Worm (Caenorhabditis elegans) whole organism, L2 larva: ENCODE results near the gene R08C7.11.

Source experiments
- C34F6.9 ChIP-seq: fragments of 150-350 bp; optimal IDR thresholded peaks from 2 replicates; lab custom pipeline; 2014; ENCODE audit warnings: missing biosample characterization, missing genetic modification characterization
- R02D3.7 ChIP-seq: fragments of 150-350 bp; optimal IDR thresholded peaks from 2 replicates; lab custom pipeline; 2014; ENCODE audit warnings: missing biosample characterization, missing genetic modification characterization
- Y55F3AM.14 ChIP-seq: fragments of 200-800 bp; sonication (Bioruptor generic); optimal IDR thresholded peaks from 2 replicates; lab custom pipeline; 2018; ENCODE audit warnings: mild to moderate bottlenecking, missing genetic modification characterization, missing compliant biosample characterization
- ZK546.5 ChIP-seq: sonication (generic microtip); optimal IDR thresholded peaks from 2 replicates; lab custom pipeline; 2017; ENCODE audit warnings: missing biosample characterization, missing genetic modification characterization
- alr-1 ChIP-seq: fragments of 150-350 bp; optimal IDR thresholded peaks from 2 replicates; lab custom pipeline; 2014; ENCODE audit warnings: missing biosample characterization, missing genetic modification characterization
- ama-1 ChIP-seq: fragments of 150-350 bp; optimal IDR thresholded peaks from 2 replicates; lab custom pipeline; 2018; ENCODE audit warnings: inconsistent platforms
- ceh-82 ChIP-seq: fragments of 150-350 bp; optimal IDR thresholded peaks from 2 replicates; lab custom pipeline; 2014; ENCODE audit warnings: missing biosample characterization, missing genetic modification characterization
- crh-2 ChIP-seq: sonication (generic microtip); optimal IDR thresholded peaks from 2 replicates; lab custom pipeline; 2017; ENCODE audit warnings: missing biosample characterization, missing genetic modification characterization
- egl-27 ChIP-seq: sonication (generic microtip); optimal IDR thresholded peaks from 3 replicates; lab custom pipeline; 2017; ENCODE audit warnings: missing biosample characterization, missing genetic modification reagents, missing genetic modification characterization
- elt-3 ChIP-seq: sonication (generic microtip); optimal IDR thresholded peaks from 2 replicates; lab custom pipeline; 2017; ENCODE audit warnings: missing biosample characterization, missing genetic modification characterization
- gmeb-1 ChIP-seq: fragments of 150-350 bp; optimal IDR thresholded peaks from 2 replicates; lab custom pipeline; 2014; ENCODE audit warnings: missing biosample characterization, missing genetic modification characterization
- lin-39 ChIP-seq: fragments of 150-350 bp; optimal IDR thresholded peaks from 2 replicates; lab custom pipeline; 2014; ENCODE audit warnings: missing biosample characterization, missing genetic modification reagents, missing genetic modification characterization
- lsy-2 ChIP-seq, 2 experiments: fragments of 150-350 bp in 1 of 2; sonication (generic microtip) in 1 of 2; optimal IDR thresholded peaks; 2 replicates each; lab custom pipeline; 2014 to 2017; ENCODE audit warnings: missing biosample characterization in 2 of 2, missing genetic modification characterization in 2 of 2
- mab-5 ChIP-seq: fragments of 150-350 bp; optimal IDR thresholded peaks from 2 replicates; lab custom pipeline; 2014; ENCODE audit warnings: missing biosample characterization, missing genetic modification characterization
- mdl-1 ChIP-seq, 2 experiments: fragments of 150-350 bp in 1 of 2; sonication (generic microtip) in 1 of 2; optimal IDR thresholded peaks; 2 replicates each; lab custom pipeline; 2017; ENCODE audit warnings: missing biosample characterization in 2 of 2, missing genetic modification characterization in 2 of 2
- nhr-10 ChIP-seq: sonication (generic microtip); optimal IDR thresholded peaks from 2 replicates; lab custom pipeline; 2017; ENCODE audit warnings: missing biosample characterization, missing genetic modification characterization
- nhr-129 ChIP-seq: fragments of 150-350 bp; optimal IDR thresholded peaks from 2 replicates; lab custom pipeline; 2014; ENCODE audit warnings: missing biosample characterization, missing genetic modification characterization
- nhr-23 ChIP-seq: fragments of 150-350 bp; optimal IDR thresholded peaks from 2 replicates; lab custom pipeline; 2014; ENCODE audit warnings: missing biosample characterization, missing genetic modification reagents, missing genetic modification characterization
- nhr-237 ChIP-seq: fragments of 150-350 bp; optimal IDR thresholded peaks from 2 replicates; lab custom pipeline; 2014; ENCODE audit warnings: missing biosample characterization, missing genetic modification characterization
- nhr-25 ChIP-seq: fragments of 150-350 bp; sonication (generic microtip); optimal IDR thresholded peaks from 3 replicates; lab custom pipeline; 2014; ENCODE audit warnings: missing biosample characterization, missing genetic modification characterization
- nhr-6 ChIP-seq: fragments of 150-350 bp; optimal IDR thresholded peaks from 2 replicates; lab custom pipeline; 2014; ENCODE audit warnings: missing biosample characterization, missing genetic modification characterization
- peb-1 ChIP-seq: fragments of 150-350 bp; optimal IDR thresholded peaks from 2 replicates; lab custom pipeline; 2014; ENCODE audit warnings: missing biosample characterization, missing genetic modification characterization
- sem-4 ChIP-seq: fragments of 150-350 bp; optimal IDR thresholded peaks from 2 replicates; lab custom pipeline; 2014; ENCODE audit warnings: missing biosample characterization, missing genetic modification reagents, missing genetic modification characterization
- skn-1 ChIP-seq: sonication (generic microtip); optimal IDR thresholded peaks from 2 replicates; lab custom pipeline; 2017; ENCODE audit warnings: missing biosample characterization, missing genetic modification characterization
- sma-3 ChIP-seq: sonication (generic microtip); optimal IDR thresholded peaks from 2 replicates; lab custom pipeline; 2016; ENCODE audit warnings: missing genetic modification reagents, missing genetic modification characterization, missing compliant biosample characterization
- sma-9 ChIP-seq, 2 experiments: fragments of 150-350 bp in 1 of 2; sonication (generic microtip) in 1 of 2; optimal IDR thresholded peaks; 2 replicates each; lab custom pipeline; 2014 to 2016; ENCODE audit warnings: missing genetic modification characterization in 2 of 2, mild to moderate bottlenecking in 1 of 2, missing biosample characterization in 1 of 2, missing compliant biosample characterization in 1 of 2, missing genetic modification reagents in 1 of 2, moderate library complexity in 1 of 2
- snpc-4 ChIP-seq: fragments of 150-350 bp; optimal IDR thresholded peaks from 2 replicates; lab custom pipeline; 2014; ENCODE audit warnings: missing biosample characterization, missing genetic modification characterization
- zag-1 ChIP-seq: fragments of 150-350 bp; optimal IDR thresholded peaks from 2 replicates; lab custom pipeline; 2014; ENCODE audit warnings: missing biosample characterization, missing genetic modification characterization
- ztf-1 ChIP-seq: fragments of 200-800 bp; sonication (Bioruptor generic); conservative IDR thresholded peaks from 2 replicates; pipeline ENCODE4 v1.3.6; 2022; ENCODE audit warnings: missing genetic modification characterization, missing compliant biosample characterization
- ztf-11 ChIP-seq: sonication (generic microtip); optimal IDR thresholded peaks from 2 replicates; lab custom pipeline; 2017; ENCODE audit warnings: missing biosample characterization, missing genetic modification characterization
- ztf-4 ChIP-seq: fragments of 150-350 bp; optimal IDR thresholded peaks from 2 replicates; lab custom pipeline; 2014; ENCODE audit warnings: missing biosample characterization, missing genetic modification characterization

Gene R08C7.11

DNA sequence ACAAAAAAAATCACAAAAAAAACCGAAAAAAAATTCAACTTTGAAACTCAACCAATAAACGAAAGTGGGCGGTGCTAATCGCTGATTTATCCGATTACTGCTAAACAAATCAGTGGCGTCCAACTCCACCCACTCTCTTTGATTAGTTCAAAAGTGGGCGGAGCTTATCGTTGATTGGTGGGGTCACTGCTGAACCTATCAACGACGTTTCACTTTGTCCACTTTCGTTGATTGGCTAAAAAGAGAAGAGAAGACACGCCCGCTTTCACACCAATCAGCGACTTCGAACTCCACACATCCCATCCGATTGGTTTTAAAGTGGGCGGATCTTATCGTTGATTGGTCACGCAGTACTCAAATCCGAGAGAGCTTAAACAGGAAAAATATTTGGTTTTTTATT, 30.9 kb downstream of the R08C7.11 start:
- TF ChIP-seq ztf-11 (tag; lab: Kevin White, UChicago) (no peak), ZK546.5 (tag; lab: Kevin White, UChicago) (no peak), nhr-237 (tag; lab: Kevin White, UChicago) (no peak), nhr-6 (tag; lab: Kevin White, UChicago) (no peak), lsy-2 (tag; optimal IDR thresholded peaks at IDR 0.05; lab: Kevin White, UChicago) (no peak), sem-4 (tag; lab: Kevin White, UChicago) (no peak), ztf-4 (tag; lab: Kevin White, UChicago) (no peak), mab-5 (tag; lab: Kevin White, UChicago) (no peak), snpc-4 (tag; lab: Kevin White, UChicago) (no peak), zag-1 (no peak), crh-2 (no peak), egl-27 (tag; lab: Kevin White, UChicago) (no peak), nhr-10 (no peak), gmeb-1 (no peak), sma-3 (no peak), elt-3 (no peak), C34F6.9 (tag; lab: Kevin White, UChicago) (no peak), nhr-25 (no peak)

DNA sequence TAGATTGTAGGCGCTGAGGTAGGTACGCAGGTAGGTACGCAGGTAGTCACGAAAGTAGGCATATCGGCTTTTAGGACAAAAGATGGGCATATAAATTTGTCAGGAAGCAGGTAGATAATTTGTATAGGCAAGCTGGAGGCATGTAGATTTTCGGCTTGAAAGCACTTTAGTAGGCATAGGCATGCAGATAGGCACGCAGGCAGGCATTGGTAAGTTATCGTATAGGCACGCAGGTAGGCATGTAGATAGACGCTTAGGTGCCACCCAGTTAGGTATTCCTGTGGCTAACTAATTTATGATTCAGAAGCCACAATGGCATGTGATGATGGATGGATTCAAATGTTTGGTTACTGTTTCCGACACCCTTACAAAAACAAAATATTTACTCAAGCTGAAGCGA, 31.7 kb downstream of the R08C7.11 start:
- TF ChIP-seq ama-1 (lab: Kevin White, UChicago) (no peak), sma-9 (GFP tag; optimal IDR thresholded peaks at IDR 0.05; lab: Kevin White, UChicago) (no peak), sma-9 (tag; optimal IDR thresholded peaks at IDR 0.05; lab: Kevin White, UChicago) (no peak), ZK546.5 (tag; lab: Kevin White, UChicago) (no peak), nhr-129 (tag; lab: Kevin White, UChicago) (no peak)
- TF ChIP-seq, all 48 proteins: peak for 0

DNA sequence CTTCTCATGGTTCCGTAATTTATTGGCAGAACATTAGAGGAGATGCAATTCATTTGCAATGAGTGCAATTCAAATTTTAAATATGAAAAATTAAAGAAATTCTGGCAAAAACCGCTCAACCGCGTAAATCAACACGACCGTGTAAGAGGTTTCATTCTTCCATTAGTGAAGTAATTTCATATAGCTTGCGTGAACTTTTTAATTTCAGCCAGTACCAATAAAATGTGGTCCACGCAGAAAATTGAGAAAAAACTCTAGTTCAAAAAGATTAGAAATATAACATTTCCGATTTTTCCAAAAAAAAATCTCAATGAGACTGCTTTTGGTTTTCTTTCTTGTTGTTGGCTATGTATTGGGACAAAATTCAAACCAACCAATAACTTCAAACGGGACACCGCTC, 32.7 kb downstream of the R08C7.11 start, which contains the start of gene clec-175:
TSS of gene clec-175 (plus strand) at position 301 of the 400 bp plus-strand sequence.
- TF ChIP-seq Y55F3AM.14 (GFP tag; lab: Kevin White, UChicago) (no peak), crh-2 (no peak), gmeb-1 (no peak), lin-39 (tag; lab: Kevin White, UChicago) (no peak)

DNA sequence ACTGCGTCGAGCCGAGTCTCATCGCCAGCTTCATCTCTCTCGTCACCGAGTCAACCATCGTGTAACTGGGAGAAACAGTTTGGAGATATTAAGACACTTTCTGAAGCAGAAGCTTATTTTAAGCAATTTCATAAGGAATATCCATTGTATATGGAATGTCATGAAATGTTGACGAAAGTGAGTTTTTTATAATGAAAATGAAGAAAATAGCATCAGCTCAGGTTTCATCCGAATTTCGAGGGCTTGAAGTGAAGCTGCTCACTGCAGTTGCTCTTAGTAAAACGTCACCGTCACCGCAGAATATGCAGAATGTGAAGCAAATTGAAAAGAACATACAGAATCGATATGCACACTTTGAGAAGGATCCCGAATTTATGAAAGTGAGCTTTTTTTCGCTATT, 41.6 kb downstream of the R08C7.11 start:
- no peak for TF ChIP-seq nhr-237 (tag; lab: Kevin White, UChicago)
- TF ChIP-seq alr-1 (tag; lab: Kevin White, UChicago): no peak
- TF ChIP-seq mdl-1 (tag; optimal IDR thresholded peaks at IDR 0.05; lab: Kevin White, UChicago): no peak
- no peak for TF ChIP-seq sma-3
- no peak for TF ChIP-seq ZK546.5 (tag; lab: Kevin White, UChicago)
- no peak for TF ChIP-seq R02D3.7 (tag; lab: Kevin White, UChicago)
- no peak for TF ChIP-seq egl-27 (tag; lab: Kevin White, UChicago)
- no peak for TF ChIP-seq skn-1 (tag; lab: Kevin White, UChicago)
- no peak for TF ChIP-seq ama-1 (lab: Kevin White, UChicago)
- TF ChIP-seq gmeb-1: no peak
- no peak for TF ChIP-seq nhr-10
- TF ChIP-seq crh-2: no peak
- no peak for TF ChIP-seq ztf-4 (tag; lab: Kevin White, UChicago)
- TF ChIP-seq lsy-2 (tag; optimal IDR thresholded peaks at IDR 0.05; lab: Kevin White, UChicago): no peak
- TF ChIP-seq peb-1 (tag; lab: Kevin White, UChicago): no peak
- no peak for TF ChIP-seq nhr-25
- no peak for TF ChIP-seq nhr-6 (tag; lab: Kevin White, UChicago)
- TF ChIP-seq C34F6.9 (tag; lab: Kevin White, UChicago): no peak
- TF ChIP-seq lin-39 (tag; lab: Kevin White, UChicago): no peak
- TF ChIP-seq, all 48 proteins: peak for 0

DNA sequence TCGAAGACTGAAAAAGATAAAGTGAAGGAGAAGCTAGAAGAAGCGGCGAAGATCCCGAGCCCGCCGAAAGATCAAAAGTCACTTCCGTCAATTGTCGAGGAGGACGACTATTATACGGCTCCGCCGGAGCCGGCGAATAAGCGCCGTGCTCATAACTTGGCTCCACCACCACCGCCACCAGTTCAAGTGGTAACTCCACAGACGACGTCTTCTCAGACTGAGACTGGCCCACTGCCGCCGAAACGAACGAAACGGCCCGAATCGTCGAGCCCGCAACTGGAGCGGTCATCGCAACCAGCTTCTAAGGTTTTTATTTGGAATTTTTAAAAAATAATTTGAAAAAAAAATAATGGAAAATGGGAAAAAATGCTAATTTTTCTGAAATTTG, 42.8 kb downstream of the R08C7.11 start:
- TF ChIP-seq ztf-1 (GFP tag; lab: Robert Waterston, UW): no peak
- no peak for TF ChIP-seq nhr-23 (tag; lab: Kevin White, UChicago)

DNA sequence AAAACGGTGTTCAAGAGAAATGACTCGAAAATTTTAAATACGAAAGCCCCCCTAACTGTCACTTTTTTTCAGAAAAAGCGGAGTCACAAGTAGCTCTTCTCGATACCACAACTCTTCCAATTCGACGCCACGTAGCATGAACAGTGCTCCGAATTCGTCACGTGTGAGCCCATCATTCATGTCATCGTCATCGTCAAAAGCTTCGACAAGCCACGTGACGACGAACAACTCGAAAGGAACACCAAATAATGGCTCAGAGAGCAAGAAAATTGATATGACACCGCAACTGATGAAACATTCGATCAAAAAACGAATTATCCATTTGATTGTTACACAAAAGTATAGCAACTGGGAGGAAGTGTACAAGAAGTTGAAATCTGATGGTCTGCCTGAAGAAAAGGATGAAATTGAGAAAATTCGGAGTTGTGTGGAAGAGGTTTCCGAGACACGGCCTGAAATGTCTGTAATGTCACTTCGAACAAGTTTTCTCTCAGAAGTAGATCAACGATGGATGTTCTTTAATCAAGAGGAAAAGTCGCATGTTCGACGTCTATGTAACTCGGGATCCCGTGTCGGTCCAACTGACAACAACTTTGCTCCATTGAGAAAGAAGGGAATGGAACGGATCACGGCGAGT, 43.3 kb downstream of the R08C7.11 start:
- TF ChIP-seq ceh-82 (tag; lab: Kevin White, UChicago) (no peak), ama-1 (lab: Kevin White, UChicago) (peak; percentile 7)
